Fruit fly (Drosophila melanogaster): ENCODE results near the gene C1GalTA.
A peak's percentile ranks its signal among the peaks of the same experiment; 100 is the strongest.

Gene C1GalTA

DNA sequence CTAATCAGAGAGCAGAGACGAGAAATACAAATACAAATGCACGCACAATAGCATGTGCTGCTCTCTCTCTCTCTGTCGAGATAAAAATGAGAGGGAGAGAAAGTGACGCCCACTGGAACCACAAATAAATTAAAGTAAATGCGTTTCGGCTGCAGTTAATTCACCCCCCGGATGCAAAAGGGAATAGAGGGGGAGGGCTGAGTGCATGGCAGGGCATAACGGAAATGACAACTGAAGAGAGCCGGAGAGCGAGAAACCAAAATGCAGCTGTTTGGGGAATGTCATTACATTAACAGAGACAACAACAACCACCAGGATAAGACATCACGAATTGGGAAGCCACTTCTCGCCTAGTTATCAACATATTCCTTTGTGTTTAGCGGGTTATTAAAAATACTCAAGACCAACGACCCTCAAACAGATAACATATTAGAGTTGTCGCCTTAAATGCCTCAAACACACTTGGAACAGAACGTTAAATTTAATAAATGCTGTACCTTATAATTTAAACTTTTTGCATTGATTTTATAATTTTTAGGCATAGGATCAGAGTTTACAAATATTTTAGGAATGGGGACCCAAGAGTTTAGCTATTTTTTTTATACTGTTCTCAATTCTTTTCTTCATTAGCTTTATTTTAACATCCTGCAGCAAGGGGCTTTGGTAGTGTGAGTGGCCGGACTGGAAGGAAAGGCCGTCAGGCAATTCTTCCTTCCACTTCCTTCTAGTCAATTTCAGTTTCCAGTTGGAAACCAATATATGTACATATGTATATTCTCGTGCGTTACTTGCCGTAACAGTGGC is 895 bp downstream of the C1GalTA start (continued):
- TF ChIP-seq CG15601 (tag; optimal IDR thresholded peaks at IDR 0.05): no peak
- no peak for TF ChIP-seq Xrp1 (GFP tag; IDR thresholded peaks at IDR 0.05)
- TF ChIP-seq CG13287 (GFP tag; IDR thresholded peaks at IDR 0.05; ENCODE audit: partially characterized antibody): no peak
- TF ChIP-seq repo (GFP tag; optimal IDR thresholded peaks at IDR 0.05): no peak
- no peak for TF ChIP-seq zfh2 (GFP tag; optimal IDR thresholded peaks at IDR 0.05)
- TF ChIP-seq NC2α (GFP tag; optimal IDR thresholded peaks at IDR 0.05): no peak
- no peak for TF ChIP-seq CG34224 (GFP tag; IDR thresholded peaks at IDR 0.05; ENCODE audit: partially characterized antibody)
- no peak for TF ChIP-seq CG8944 (GFP tag; optimal IDR thresholded peaks at IDR 0.05)
- no peak for TF ChIP-seq NC2β (GFP tag; optimal IDR thresholded peaks at IDR 0.05)
- no peak for TF ChIP-seq CTCF (GFP tag; optimal IDR thresholded peaks at IDR 0.05)
- TF ChIP-seq croc (GFP tag; conservative IDR thresholded peaks at IDR 0.05): no peak
- TF ChIP-seq stc (GFP tag; IDR thresholded peaks at IDR 0.05): 0 out of 2 replicates have a peak, but pooled peaks have one; percentile 16
- TF ChIP-seq Dll (GFP tag; IDR thresholded peaks at IDR 0.05; ENCODE audit: partially characterized antibody): no peak
- peak; percentile 20 for TF ChIP-seq nmo (GFP tag; optimal IDR thresholded peaks at IDR 0.05)
- TF ChIP-seq CG10209 (GFP tag; optimal IDR thresholded peaks at IDR 0.05): no peak
- TF ChIP-seq CG4617 (GFP tag; optimal IDR thresholded peaks at IDR 0.05; ENCODE audit: borderline replicate concordance): no peak
- no peak for TF ChIP-seq CG31224 (GFP tag; IDR thresholded peaks at IDR 0.05)
- no peak for TF ChIP-seq Sry-β (GFP tag; optimal IDR thresholded peaks at IDR 0.05)
- no peak for TF ChIP-seq CG8359 (GFP tag; optimal IDR thresholded peaks at IDR 0.05; ENCODE audit: borderline replicate concordance)
- peak; percentile 86 for TF ChIP-seq CG4360 (GFP tag; IDR thresholded peaks at IDR 0.05)
- peak in 1 of 2 experiments; percentile 12 for TF ChIP-seq chif (GFP tag; optimal IDR thresholded peaks at IDR 0.05)
- peak; percentile 59 for TF ChIP-seq cg (GFP tag; optimal IDR thresholded peaks at IDR 0.05)
- TF ChIP-seq HLHmδ (GFP tag; optimal IDR thresholded peaks at IDR 0.05): peak; percentile 69
- no peak for TF ChIP-seq CG34376 (GFP tag; optimal IDR thresholded peaks at IDR 0.05)
- no peak for TF ChIP-seq Doc2 (GFP tag; IDR thresholded peaks at IDR 0.05)
- TF ChIP-seq lbe (GFP tag; optimal IDR thresholded peaks at IDR 0.05): peak; percentile 46
- peak; percentile 14 for TF ChIP-seq CG10267 (tag; optimal IDR thresholded peaks at IDR 0.05)
- TF ChIP-seq CG2712 (tag; optimal IDR thresholded peaks at IDR 0.05): peak; percentile 11
- no peak for TF ChIP-seq knrl (GFP tag; IDR thresholded peaks at IDR 0.05; ENCODE audit: partially characterized antibody)
- peak; percentile 31 for TF ChIP-seq CG8924 (tag; optimal IDR thresholded peaks at IDR 0.05)
- peak; percentile 17 for TF ChIP-seq gcm (GFP tag; optimal IDR thresholded peaks at IDR 0.05)
- peak; percentile 29 for TF ChIP-seq nom (GFP tag; optimal IDR thresholded peaks at IDR 0.05)
- TF ChIP-seq btn (GFP tag; optimal IDR thresholded peaks at IDR 0.05): no peak
- no peak for TF ChIP-seq pho (GFP tag; optimal IDR thresholded peaks at IDR 0.05)
- no peak for TF ChIP-seq ash1 (GFP tag; optimal IDR thresholded peaks at IDR 0.05)
- no peak for TF ChIP-seq danr (GFP tag; IDR thresholded peaks at IDR 0.05)
- no peak for TF ChIP-seq CG15011 (GFP tag; optimal IDR thresholded peaks at IDR 0.05)
- TF ChIP-seq bigmax (GFP tag; optimal IDR thresholded peaks at IDR 0.05): no peak
- TF ChIP-seq lilli (GFP tag; optimal IDR thresholded peaks at IDR 0.05): no peak
- TF ChIP-seq Nf-YA (GFP tag; IDR thresholded peaks at IDR 0.05): no peak
- TF ChIP-seq p53 (GFP tag; optimal IDR thresholded peaks at IDR 0.05): no peak
- no peak for TF ChIP-seq da (GFP tag; optimal IDR thresholded peaks at IDR 0.05)
- TF ChIP-seq B-H2 (GFP tag; optimal IDR thresholded peaks at IDR 0.05): no peak
- TF ChIP-seq corto (GFP tag; optimal IDR thresholded peaks at IDR 0.05): no peak
- TF ChIP-seq CG2678 (tag; optimal IDR thresholded peaks at IDR 0.05): peak; percentile 16
- TF ChIP-seq CG11247 (GFP tag; IDR thresholded peaks at IDR 0.05): no peak
- peak; percentile 14 for TF ChIP-seq CG11398 (GFP tag; optimal IDR thresholded peaks at IDR 0.05)
- no peak for TF ChIP-seq ap (GFP tag; IDR thresholded peaks at IDR 0.05)
- TF ChIP-seq CG18262 (tag; optimal IDR thresholded peaks at IDR 0.05): peak; percentile 28

All from whole organism, embryonic.